Worm (Caenorhabditis elegans) whole organism, young adult: ENCODE data around the gene C55C3.4.

ENCODE experiments used
- B0336.3 ChIP-seq: fragments of 200-800 bp; sonication (Bioruptor generic); IDR thresholded peaks from 2 replicates; pipeline ENCODE4 v1.3.6; 2022; ENCODE audit warnings: missing genetic modification characterization, missing compliant biosample characterization
- F10E7.11 ChIP-seq: sonication (generic microtip); optimal IDR thresholded peaks from 2 replicates; lab custom pipeline; 2017; ENCODE audit warnings: mild to moderate bottlenecking, missing genetic modification characterization, moderate library complexity, missing compliant biosample characterization
- F22D6.2 ChIP-seq: sonication (generic microtip); optimal IDR thresholded peaks from 2 replicates; lab custom pipeline; 2016; ENCODE audit warnings: mild to moderate bottlenecking, missing genetic modification characterization, missing compliant biosample characterization
- F37B4.10 ChIP-seq: fragments of 200-800 bp; sonication (Bioruptor generic); IDR thresholded peaks from 2 replicates; pipeline ENCODE4 v1.3.6; 2022; ENCODE audit warnings: missing genetic modification characterization, missing compliant biosample characterization
- F52B5.7 ChIP-seq: sonication (generic microtip); optimal IDR thresholded peaks from 2 replicates; lab custom pipeline; 2016; ENCODE audit warnings: mild to moderate bottlenecking, missing genetic modification characterization, missing compliant biosample characterization
- F55B11.4 ChIP-seq: sonication (generic microtip); optimal IDR thresholded peaks from 2 replicates; lab custom pipeline; 2016; ENCODE audit warnings: missing compliant biosample characterization, missing genetic modification characterization, borderline replicate concordance; ENCODE audit not compliant: insufficient read depth
- F57C9.4 ChIP-seq: sonication (generic microtip); optimal IDR thresholded peaks from 2 replicates; lab custom pipeline; 2017; ENCODE audit warnings: mild to moderate bottlenecking, missing genetic modification characterization, missing compliant biosample characterization
- T07F8.4 ChIP-seq: sonication (generic microtip); optimal IDR thresholded peaks from 2 replicates; lab custom pipeline; 2016; ENCODE audit warnings: mild to moderate bottlenecking, missing genetic modification characterization, moderate library complexity, missing compliant biosample characterization
- T26A5.8 ChIP-seq: sonication (generic microtip); optimal IDR thresholded peaks from 2 replicates; lab custom pipeline; 2016; ENCODE audit warnings: missing genetic modification characterization, missing compliant biosample characterization
- Y53G8AR.9 ChIP-seq: fragments of 200-800 bp; sonication (Bioruptor generic); conservative IDR thresholded peaks from 2 replicates; pipeline ENCODE4 v1.3.6; 2022; ENCODE audit warnings: missing genetic modification reagents, missing genetic modification characterization, missing compliant biosample characterization
- Y56A3A.18 ChIP-seq: fragments of 200-800 bp; sonication (Bioruptor generic); IDR thresholded peaks from 2 replicates; pipeline ENCODE4 v1.3.6; 2022; ENCODE audit warnings: missing genetic modification reagents, missing genetic modification characterization, missing compliant biosample characterization
- ZK185.1 ChIP-seq: sonication (generic microtip); optimal IDR thresholded peaks from 2 replicates; lab custom pipeline; 2016; ENCODE audit warnings: mild to moderate bottlenecking, missing genetic modification characterization, missing compliant biosample characterization; ENCODE audit not compliant: poor library complexity, severe bottlenecking
- aptf-2 ChIP-seq: fragments of 200-800 bp; sonication (Bioruptor generic); conservative IDR thresholded peaks from 2 replicates; pipeline ENCODE4 v1.3.6; 2022; ENCODE audit warnings: missing genetic modification reagents, missing genetic modification characterization, missing compliant biosample characterization
- atf-7 ChIP-seq: sonication (generic microtip); optimal IDR thresholded peaks from 2 replicates; lab custom pipeline; 2017; ENCODE audit warnings: mild to moderate bottlenecking, missing genetic modification characterization, missing compliant biosample characterization
- attf-5 ChIP-seq: fragments of 200-800 bp; sonication (Bioruptor generic); optimal IDR thresholded peaks from 2 replicates; lab custom pipeline; 2018; ENCODE audit warnings: mild to moderate bottlenecking, missing genetic modification characterization, missing compliant biosample characterization
- ccch-3 ChIP-seq: fragments of 200-800 bp; sonication (Bioruptor generic); optimal IDR thresholded peaks from 2 replicates; lab custom pipeline; 2018; ENCODE audit warnings: mild to moderate bottlenecking, missing genetic modification characterization, missing compliant biosample characterization
- ceh-27 ChIP-seq: fragments of 200-800 bp; sonication (Bioruptor generic); optimal IDR thresholded peaks from 2 replicates; lab custom pipeline; 2018; ENCODE audit warnings: mild to moderate bottlenecking, missing genetic modification characterization, moderate library complexity, missing compliant biosample characterization
- ceh-58 ChIP-seq: fragments of 200-800 bp; sonication (Bioruptor generic); IDR thresholded peaks from 2 replicates; pipeline ENCODE4 v1.3.6; 2022; ENCODE audit warnings: missing genetic modification characterization, missing compliant biosample characterization
- ceh-91 ChIP-seq: fragments of 200-800 bp; sonication (Bioruptor generic); IDR thresholded peaks from 2 replicates; pipeline ENCODE4 v1.3.6; 2022; ENCODE audit warnings: missing genetic modification reagents, missing genetic modification characterization, missing compliant biosample characterization
- dox-1 ChIP-seq: fragments of 200-800 bp; sonication (Bioruptor generic); IDR thresholded peaks from 2 replicates; pipeline ENCODE4 v1.3.6; 2022; ENCODE audit warnings: missing genetic modification reagents, missing genetic modification characterization, missing compliant biosample characterization
- efl-1 ChIP-seq: fragments of 150-350 bp; optimal IDR thresholded peaks from 2 replicates; lab custom pipeline; 2014; ENCODE audit warnings: missing biosample characterization, missing genetic modification reagents, missing genetic modification characterization
- hmg-20 ChIP-seq: fragments of 200-800 bp; sonication (Bioruptor generic); IDR thresholded peaks from 2 replicates; pipeline ENCODE4 v1.3.6; 2022; ENCODE audit warnings: missing genetic modification reagents, missing genetic modification characterization, missing compliant biosample characterization
- lin-40 ChIP-seq: sonication (generic microtip); optimal IDR thresholded peaks from 2 replicates; lab custom pipeline; 2016; ENCODE audit warnings: missing genetic modification characterization, mild to moderate bottlenecking, missing compliant biosample characterization, missing genotype, missing genetic modification reagents
- madf-10 ChIP-seq: sonication (generic microtip); optimal IDR thresholded peaks from 2 replicates; lab custom pipeline; 2016; ENCODE audit warnings: mild to moderate bottlenecking, missing genetic modification characterization, missing compliant biosample characterization
- mcd-1 ChIP-seq: fragments of 200-800 bp; sonication (Bioruptor generic); IDR thresholded peaks from 2 replicates; pipeline ENCODE4 v1.3.6; 2022; ENCODE audit warnings: missing genetic modification reagents, missing genetic modification characterization, missing compliant biosample characterization
- nhr-120 ChIP-seq: fragments of 200-800 bp; sonication (Bioruptor generic); IDR thresholded peaks from 2 replicates; pipeline ENCODE4 v1.3.6; 2022; ENCODE audit warnings: missing genetic modification characterization, missing compliant biosample characterization
- nhr-80 ChIP-seq: sonication (generic microtip); optimal IDR thresholded peaks from 2 replicates; lab custom pipeline; 2016; ENCODE audit warnings: missing genetic modification characterization, missing compliant biosample characterization
- nhr-90 ChIP-seq: sonication (generic microtip); optimal IDR thresholded peaks from 2 replicates; lab custom pipeline; 2016; ENCODE audit warnings: missing genotype, mild to moderate bottlenecking, missing genetic modification characterization, missing compliant biosample characterization
- pha-4 ChIP-seq: fragments of 150-350 bp; sonication (generic microtip); optimal IDR thresholded peaks from 2 replicates; lab custom pipeline; 2014; ENCODE audit warnings: missing biosample characterization, missing genetic modification reagents, missing genetic modification characterization
- rcor-1 ChIP-seq: fragments of 200-800 bp; sonication (Bioruptor generic); IDR thresholded peaks from 2 replicates; pipeline ENCODE4 v1.3.6; 2022; ENCODE audit warnings: missing genetic modification reagents, missing genetic modification characterization, missing compliant biosample characterization
- rpc-1 ChIP-seq, 2 experiments: fragments of 150-350 bp in 1 of 2; sonication (generic microtip) in 1 of 2; optimal IDR thresholded peaks; 2 replicates each; lab custom pipeline; 2014 to 2018; ENCODE audit warnings: missing biosample characterization in 1 of 2, missing genetic modification characterization in 1 of 2, missing genetic modification reagents in 1 of 2, missing genotype in 1 of 2
- sdz-38 ChIP-seq: sonication (generic microtip); optimal IDR thresholded peaks from 2 replicates; lab custom pipeline; 2016; ENCODE audit warnings: missing genotype, missing genetic modification characterization, missing compliant biosample characterization
- tbp1 ChIP-seq: fragments of 200-800 bp; sonication (Bioruptor generic); optimal IDR thresholded peaks from 2 replicates; lab custom pipeline; 2018; ENCODE audit warnings: mild to moderate bottlenecking, missing genetic modification characterization, missing compliant biosample characterization
- ztf-18 ChIP-seq: sonication (generic microtip); optimal IDR thresholded peaks from 2 replicates; lab custom pipeline; 2016; ENCODE audit warnings: missing genotype, mild to moderate bottlenecking, missing genetic modification characterization, missing compliant biosample characterization
- ztf-25 ChIP-seq: fragments of 200-800 bp; sonication (Bioruptor generic); IDR thresholded peaks from 2 replicates; pipeline ENCODE4 v1.3.6; 2022; ENCODE audit warnings: missing genetic modification reagents, missing genetic modification characterization, missing compliant biosample characterization

Gene C55C3.4

DNA sequence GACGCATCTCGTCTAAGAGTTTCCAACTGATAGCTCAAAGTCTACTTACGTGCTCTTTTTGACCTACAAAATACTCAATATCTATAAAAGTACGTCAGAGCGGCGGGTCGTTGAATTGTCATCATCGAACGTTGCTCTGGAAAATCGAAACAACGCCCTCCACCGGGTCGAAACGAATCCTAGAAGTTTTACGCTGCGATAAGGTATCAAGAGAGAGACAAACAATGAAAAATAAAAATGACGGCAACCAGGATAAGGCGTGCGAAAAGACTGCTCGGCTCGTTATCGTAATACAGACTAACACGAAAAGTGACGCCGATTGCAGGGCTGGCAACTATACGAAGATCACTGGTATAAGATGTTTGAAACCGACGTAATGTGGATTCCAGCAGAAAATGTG is 23.7 kb downstream of the C55C3.4 start:
- TF ChIP-seq ztf-18 (no peak), pha-4 (peak; percentile 65), tbp1 (GFP tag; lab: Kevin White, UChicago) (no peak), nhr-120 (no peak), ccch-3 (no peak), lin-40 (tag; lab: Kevin White, UChicago) (no peak), ceh-58 (no peak), rcor-1 (GFP tag; lab: Robert Waterston, UW) (no peak), dox-1 (GFP tag; lab: Robert Waterston, UW) (peak; percentile 59; the same call in 1 of the 2 replicates), attf-5 (GFP tag; lab: Kevin White, UChicago) (no peak), mcd-1 (GFP tag; lab: Robert Waterston, UW) (0 out of 2 replicates have a peak, but pooled peaks have one; percentile 6), nhr-90 (tag; lab: Kevin White, UChicago) (peak; percentile 21), Y53G8AR.9 (0 out of 2 replicates have a peak, but pooled peaks have one; percentile 41), F10E7.11 (tag; lab: Kevin White, UChicago) (no peak), F52B5.7 (tag; lab: Kevin White, UChicago) (no peak), B0336.3 (GFP tag; lab: Robert Waterston, UW) (no peak), sdz-38 (no peak), rpc-1 (optimal IDR thresholded peaks at IDR 0.05; lab: Kevin White, UChicago) (no peak), rpc-1 (tag; optimal IDR thresholded peaks at IDR 0.05; lab: Kevin White, UChicago) (no peak), ceh-91 (GFP tag; lab: Robert Waterston, UW) (no peak), atf-7 (peak; percentile 38), ZK185.1 (no peak), ztf-25 (GFP tag; lab: Robert Waterston, UW) (no peak), F22D6.2 (tag; lab: Kevin White, UChicago) (no peak), hmg-20 (GFP tag; lab: Robert Waterston, UW) (no peak), madf-10 (tag; lab: Kevin White, UChicago) (peak; percentile 38), aptf-2 (GFP tag; lab: Robert Waterston, UW) (no peak), F37B4.10 (no peak), F57C9.4 (no peak), ceh-27 (GFP tag; lab: Kevin White, UChicago) (no peak), nhr-80 (tag; lab: Kevin White, UChicago) (peak; percentile 92), T26A5.8 (tag; lab: Kevin White, UChicago) (no peak), efl-1 (GFP tag; lab: Kevin White, UChicago) (no peak)

DNA sequence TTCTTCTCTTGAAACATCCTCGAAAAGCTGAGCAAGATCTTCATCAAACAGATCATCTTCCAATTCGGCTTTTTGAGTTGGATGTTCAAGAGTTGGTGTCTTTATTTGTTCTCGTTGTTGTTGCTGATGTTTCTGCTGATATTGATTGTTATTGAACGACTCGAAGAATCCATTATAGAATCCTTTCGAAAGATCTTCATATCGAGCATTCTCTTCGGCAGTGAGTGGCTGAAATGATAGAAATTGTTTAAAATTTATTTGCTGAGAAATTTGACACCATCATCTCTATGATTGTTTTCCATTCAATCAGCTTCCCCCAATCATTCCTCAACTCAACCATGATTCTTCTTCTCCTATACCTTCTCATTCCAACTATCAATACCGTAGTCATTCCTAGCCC is 24.3 kb downstream of the C55C3.4 start, which contains the start of gene clec-178:
Gene clec-178 (plus strand): TSS at position 301 of the 400 bp plus-strand sequence.
- peak; percentile 42; the same call in 1 of the 2 replicates for TF ChIP-seq Y56A3A.18 (GFP tag; lab: Robert Waterston, UW)
- no peak for TF ChIP-seq T07F8.4 (tag; lab: Kevin White, UChicago)

- TF ChIP-seq F55B11.4 (tag; lab: Kevin White, UChicago), result no peak
- peak; percentile 43 for TF ChIP-seq nhr-80 (tag; lab: Kevin White, UChicago)
Observed at ce11 chrIV:5652811-5653483, 25.0 kb downstream of the C55C3.4 start.
